Fruit fly (Drosophila melanogaster) whole organism, pupa: Measurements from ENCODE around the gene CG5196.

Source experiments
- CG10348 ChIP-seq: fragments of 200-800 bp; sonication (Bioruptor generic); IDR thresholded peaks from 2 replicates; pipeline ENCODE4 v1.3.6; 2022; ENCODE audit warnings: missing biosample characterization, missing genetic modification characterization
- CG12605 ChIP-seq: fragments of 200-800 bp; sonication (Bioruptor generic); IDR thresholded peaks from 2 replicates; pipeline ENCODE4 v1.3.6; 2022; ENCODE audit warnings: missing biosample characterization, missing genetic modification characterization
- CG13204 ChIP-seq: fragments of 200-800 bp; sonication (Bioruptor generic); optimal IDR thresholded peaks from 2 replicates; lab custom pipeline; 2018; ENCODE audit warnings: missing biosample characterization, mild to moderate bottlenecking, missing genetic modification characterization, moderate library complexity
- CG14655 ChIP-seq: fragments of 200-800 bp; sonication (Bioruptor generic); optimal IDR thresholded peaks from 3 replicates; lab custom pipeline; 2017; ENCODE audit warnings: mild to moderate bottlenecking, missing biosample characterization, missing genetic modification reagents, missing genetic modification characterization
- CG15710 ChIP-seq: fragments of 200-800 bp; sonication (Bioruptor generic); optimal IDR thresholded peaks from 2 replicates; lab custom pipeline; 2018; ENCODE audit warnings: missing biosample characterization, mild to moderate bottlenecking, missing genetic modification characterization, moderate library complexity
- CG17806 ChIP-seq: fragments of 200-800 bp; sonication (Bioruptor generic); optimal IDR thresholded peaks from 2 replicates; lab custom pipeline; 2018; ENCODE audit warnings: missing biosample characterization, mild to moderate bottlenecking, missing genetic modification characterization, moderate library complexity
- CG32121 ChIP-seq: fragments of 200-800 bp; sonication (Bioruptor generic); IDR thresholded peaks from 2 replicates; pipeline ENCODE4 v1.3.6; 2022; ENCODE audit warnings: missing biosample characterization, missing genetic modification characterization
- CG34367 ChIP-seq: fragments of 200-800 bp; sonication (Bioruptor generic); optimal IDR thresholded peaks from 2 replicates; lab custom pipeline; 2018; ENCODE audit warnings: missing biosample characterization, mild to moderate bottlenecking, missing genetic modification characterization
- CG4496 ChIP-seq: fragments of 200-800 bp; sonication (Bioruptor generic); IDR thresholded peaks from 3 replicates; pipeline ENCODE4 v1.3.6; 2022; ENCODE audit warnings: missing biosample characterization, missing genetic modification characterization
- CG8159 ChIP-seq: fragments of 200-800 bp; sonication (Bioruptor generic); optimal IDR thresholded peaks from 3 replicates; lab custom pipeline; 2018; ENCODE audit warnings: missing biosample characterization, mild to moderate bottlenecking, missing genetic modification characterization, moderate library complexity
- CG8301 ChIP-seq: fragments of 200-800 bp; sonication (Bioruptor generic); optimal IDR thresholded peaks from 2 replicates; lab custom pipeline; 2018; ENCODE audit warnings: missing biosample characterization, mild to moderate bottlenecking, missing genetic modification characterization
- CG9948 ChIP-seq: fragments of 200-800 bp; sonication (Bioruptor generic); optimal IDR thresholded peaks from 2 replicates; lab custom pipeline; 2018; ENCODE audit warnings: missing biosample characterization, mild to moderate bottlenecking, missing genetic modification characterization, moderate library complexity
- D1 ChIP-seq: fragments of 200-800 bp; sonication (Bioruptor generic); optimal IDR thresholded peaks from 2 replicates; lab custom pipeline; 2018; ENCODE audit warnings: missing biosample characterization, mild to moderate bottlenecking, missing genetic modification characterization, moderate library complexity
- EcR ChIP-seq: fragments of 200-800 bp; sonication (Bioruptor generic); optimal IDR thresholded peaks from 3 replicates; lab custom pipeline; 2019; ENCODE audit warnings: missing biosample characterization, missing genetic modification characterization, mild to moderate bottlenecking, moderate library complexity, missing genetic modification reagents
- Ets98B ChIP-seq: fragments of 200-800 bp; sonication (Bioruptor generic); IDR thresholded peaks from 2 replicates; pipeline ENCODE4 v1.3.6; 2022; ENCODE audit warnings: missing biosample characterization, missing genetic modification characterization
- Pif1A ChIP-seq: fragments of 200-800 bp; sonication (Bioruptor generic); optimal IDR thresholded peaks from 3 replicates; lab custom pipeline; 2016; ENCODE audit warnings: missing biosample characterization, missing genetic modification characterization
- Pif1B ChIP-seq: fragments of 200-800 bp; sonication (Bioruptor generic); optimal IDR thresholded peaks from 3 replicates; lab custom pipeline; 2016; ENCODE audit warnings: missing biosample characterization, missing genetic modification characterization
- Snoo ChIP-seq: fragments of 200-800 bp; sonication (Bioruptor generic); optimal IDR thresholded peaks from 3 replicates; lab custom pipeline; 2017; ENCODE audit warnings: missing biosample characterization, mild to moderate bottlenecking, missing genetic modification characterization, inconsistent platforms
- fd96Ca ChIP-seq: fragments of 200-800 bp; sonication (Bioruptor generic); IDR thresholded peaks from 3 replicates; pipeline ENCODE4 v1.3.6; 2022; ENCODE audit warnings: missing biosample characterization, missing genetic modification characterization
- gl ChIP-seq: fragments of 200-800 bp; sonication (Bioruptor generic); optimal IDR thresholded peaks from 2 replicates; lab custom pipeline; 2018; ENCODE audit warnings: missing biosample characterization, mild to moderate bottlenecking, missing genetic modification characterization
- rn ChIP-seq: fragments of 200-800 bp; sonication (Bioruptor generic); IDR thresholded peaks from 2 replicates; pipeline ENCODE4 v1.3.6; 2022; ENCODE audit warnings: missing biosample characterization, missing genetic modification characterization

CG5196 gene

DNA sequence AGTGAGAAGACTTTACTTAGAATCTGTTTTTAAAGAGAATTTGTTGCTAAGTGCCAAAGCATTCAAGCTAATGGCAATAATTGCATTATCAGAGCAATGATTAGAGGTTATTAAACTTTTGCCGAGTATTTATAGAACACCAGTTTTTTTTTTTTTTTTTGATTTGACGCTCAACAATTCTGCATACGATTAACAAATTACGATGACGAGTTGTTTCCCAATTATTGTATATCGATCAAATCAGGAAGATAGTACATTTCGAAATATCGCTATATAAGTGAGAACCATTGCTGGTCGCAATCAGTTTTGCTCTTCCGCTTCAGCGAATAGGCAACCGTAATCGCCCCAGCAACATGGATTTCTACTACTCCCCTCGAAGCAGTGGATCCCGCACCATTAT, 34.3 kb upstream of the CG5196 start, which contains the start of gene GstD4:
Gene GstD4, plus strand, starts transcription at position 301 of the 400 bp plus-strand sequence.
- TF ChIP-seq CG34367 (tag; lab: Kevin White, UChicago) (no peak), CG15710 (no peak), EcR (GFP tag; lab: Kevin White, UChicago) (peak; percentile 21), gl (tag; lab: Kevin White, UChicago) (no peak)

DNA sequence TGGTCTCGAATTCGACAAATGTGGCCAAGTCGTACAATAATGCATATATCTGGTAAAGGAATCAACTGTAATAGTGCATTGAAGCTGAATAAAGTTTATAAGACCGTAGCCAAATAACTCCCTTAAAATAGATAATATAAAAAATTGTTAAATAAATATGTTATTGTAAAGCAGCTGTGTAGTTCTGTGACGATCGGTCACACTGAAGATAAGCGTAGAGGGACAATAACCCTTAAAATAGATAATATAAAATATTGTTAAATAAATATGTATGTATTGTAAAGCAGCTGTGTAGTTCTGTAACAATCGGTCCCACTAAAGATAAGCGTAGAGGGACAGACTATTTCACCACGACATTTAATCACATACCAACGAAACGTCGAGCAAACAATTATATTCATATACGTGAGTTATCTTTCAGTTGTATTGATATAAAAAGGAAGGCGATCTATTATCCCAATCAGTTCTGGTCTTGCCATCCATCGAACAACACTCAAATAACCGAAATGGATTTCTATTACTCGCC, 32.8 kb upstream of the CG5196 start, which contains the start of gene GstD5:
Gene GstD5, plus strand, starts transcription at position 476 of the 526 bp plus-strand sequence.
- TF ChIP-seq EcR (GFP tag; lab: Kevin White, UChicago): peak; percentile 76
- TF ChIP-seq CG32121 (GFP tag; lab: Robert Waterston, UW): no peak

DNA sequence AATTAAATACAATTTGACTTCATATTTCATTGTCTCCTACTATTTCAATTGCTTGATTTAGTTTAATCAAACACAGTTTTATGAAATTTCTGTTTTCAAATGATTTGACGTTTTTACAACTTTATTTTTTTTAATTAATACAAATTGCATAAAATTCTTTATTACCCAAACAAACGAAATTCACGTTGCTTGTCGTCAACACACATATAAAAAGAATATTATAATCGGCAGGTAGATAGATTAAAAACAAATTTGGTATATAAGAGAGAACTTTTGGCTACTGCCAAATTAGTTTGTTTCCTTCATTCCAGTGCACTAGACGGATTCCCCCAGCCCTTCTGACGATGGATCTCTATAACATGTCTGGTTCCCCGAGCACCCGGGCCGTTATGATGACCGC, 31.3 kb upstream of the CG5196 start, which contains the start of gene GstD6:
Gene GstD6, plus strand, starts transcription at position 301 of the 400 bp plus-strand sequence.
- TF ChIP-seq EcR (GFP tag; lab: Kevin White, UChicago) (no peak), CG9948 (no peak), Pif1A (GFP tag; lab: Kevin White, UChicago) (no peak), Ets98B (GFP tag; lab: Robert Waterston, UW) (no peak), Snoo (tag; lab: Kevin White, UChicago) (no peak), CG10348 (no peak), CG14655 (no peak), rn (GFP tag; lab: Robert Waterston, UW) (no peak), CG13204 (no peak), CG8301 (tag; lab: Kevin White, UChicago) (no peak), gl (tag; lab: Kevin White, UChicago) (no peak), CG8159 (tag; lab: Kevin White, UChicago) (no peak), CG34367 (tag; lab: Kevin White, UChicago) (no peak), CG15710 (no peak), fd96Ca (GFP tag; lab: Robert Waterston, UW) (no peak)

DNA sequence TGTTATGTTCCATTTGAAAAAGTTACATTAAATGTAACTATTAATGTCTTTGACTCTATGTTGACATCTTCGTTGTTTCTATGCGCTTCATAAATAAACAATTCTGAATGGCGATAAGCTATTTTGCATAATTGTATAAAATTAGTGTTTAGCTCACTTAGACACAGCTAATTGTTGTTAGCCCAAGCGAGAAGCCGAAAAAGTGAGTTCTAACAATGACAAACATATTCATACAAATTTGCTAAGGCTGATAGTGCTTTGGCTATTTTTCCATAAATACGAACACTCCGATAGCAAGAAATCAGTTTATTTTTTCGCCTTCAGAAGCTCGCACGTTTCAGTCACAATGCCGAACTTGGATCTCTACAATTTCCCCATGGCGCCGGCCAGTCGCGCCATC, 29.9 kb upstream of the CG5196 start, which contains the start of gene GstD7:
Gene GstD7, plus strand, starts transcription at position 301 of the 400 bp plus-strand sequence.
- TF ChIP-seq CG4496 (GFP tag; lab: Robert Waterston, UW) (no peak), CG14655 (no peak), CG9948 (no peak), CG8301 (tag; lab: Kevin White, UChicago) (no peak), Snoo (tag; lab: Kevin White, UChicago) (no peak), Pif1A (GFP tag; lab: Kevin White, UChicago) (no peak), EcR (GFP tag; lab: Kevin White, UChicago) (no peak), D1 (tag; lab: Kevin White, UChicago) (no peak), CG17806 (tag; lab: Kevin White, UChicago) (no peak), rn (GFP tag; lab: Robert Waterston, UW) (no peak), CG34367 (tag; lab: Kevin White, UChicago) (no peak), CG8159 (tag; lab: Kevin White, UChicago) (no peak), gl (tag; lab: Kevin White, UChicago) (no peak)

DNA sequence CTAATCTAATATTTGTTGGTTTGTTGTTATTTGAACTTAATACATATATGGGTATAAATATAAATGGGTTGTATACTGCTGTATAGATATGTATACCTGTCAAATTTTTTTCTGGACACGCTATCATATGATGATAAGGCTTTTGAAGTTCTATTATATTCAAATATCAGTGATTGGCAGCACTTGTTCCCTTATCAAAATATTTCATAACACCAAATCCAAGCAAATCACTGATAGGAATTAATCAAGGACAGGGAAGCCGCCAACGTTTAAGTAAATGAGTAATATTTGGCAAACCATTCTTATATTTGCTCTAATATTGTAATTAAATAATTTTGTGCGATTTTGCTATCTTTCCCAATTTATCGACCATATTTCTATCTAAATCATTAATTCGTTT, 28.9 kb upstream of the CG5196 start:
- no peak for TF ChIP-seq CG12605 (GFP tag; lab: Robert Waterston, UW)
- TF ChIP-seq rn (GFP tag; lab: Robert Waterston, UW): no peak
- TF ChIP-seq gl (tag; lab: Kevin White, UChicago): no peak
- no peak for TF ChIP-seq CG8301 (tag; lab: Kevin White, UChicago)

DNA sequence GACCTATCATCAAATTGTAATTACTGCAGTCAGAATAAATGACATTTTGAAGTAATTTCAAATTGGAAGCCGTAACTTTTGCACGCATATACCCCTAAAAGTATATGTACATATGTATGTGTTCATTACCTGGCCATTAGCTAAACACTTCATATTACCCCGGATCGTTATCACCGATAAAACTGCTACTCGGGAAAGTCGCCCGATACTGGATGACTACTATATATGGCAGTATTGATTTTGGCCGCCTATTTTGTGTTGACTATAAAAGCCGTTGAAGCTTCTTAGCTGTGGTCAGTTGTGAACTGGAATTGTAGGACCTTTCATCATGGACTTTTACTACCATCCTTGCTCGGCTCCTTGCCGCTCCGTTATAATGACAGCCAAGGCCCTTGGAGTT, 28.4 kb upstream of the CG5196 start, which contains the start of gene GstD8:
Gene GstD8, plus strand, starts transcription at position 301 of the 400 bp plus-strand sequence.
- TF ChIP-seq CG15710 (no peak), CG9948 (no peak), CG12605 (GFP tag; lab: Robert Waterston, UW) (no peak), CG13204 (no peak), Snoo (tag; lab: Kevin White, UChicago) (no peak), CG8159 (tag; lab: Kevin White, UChicago) (no peak), CG34367 (tag; lab: Kevin White, UChicago) (no peak), CG8301 (tag; lab: Kevin White, UChicago) (no peak), D1 (tag; lab: Kevin White, UChicago) (no peak), rn (GFP tag; lab: Robert Waterston, UW) (no peak)
- TF ChIP-seq, all 21 proteins: peak for 0

DNA sequence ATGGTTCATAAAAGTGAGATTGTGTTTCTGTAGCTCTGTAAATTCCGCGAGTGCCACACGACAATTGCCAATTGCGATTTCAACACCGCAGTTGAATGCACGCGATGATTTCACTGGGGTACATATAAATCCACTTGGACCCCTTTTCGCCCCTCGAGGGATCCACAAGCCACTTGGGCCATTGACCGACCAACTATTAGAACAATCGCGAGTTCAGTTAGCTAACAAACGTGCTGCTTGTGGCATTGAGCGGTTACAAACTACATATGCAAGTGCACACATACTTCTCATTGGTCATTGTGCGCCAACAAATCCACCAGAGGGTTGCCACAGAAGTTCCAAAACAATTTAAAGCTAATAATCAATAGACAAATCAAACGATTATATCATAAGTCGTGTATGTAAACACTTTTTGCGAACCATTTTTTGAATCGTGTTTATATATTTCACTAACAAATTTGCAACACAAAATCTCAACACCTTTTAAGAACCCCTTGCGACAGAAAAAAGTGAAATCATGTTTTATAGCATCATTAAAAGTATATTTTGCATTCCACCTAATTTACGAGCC, 26.9 kb upstream of the CG5196 start:
- TF ChIP-seq CG17806 (tag; lab: Kevin White, UChicago) (no peak), EcR (GFP tag; lab: Kevin White, UChicago) (peak; percentile 58), fd96Ca (GFP tag; lab: Robert Waterston, UW) (no peak; the same call in 2 of the 3 replicates), CG10348 (no peak), Ets98B (GFP tag; lab: Robert Waterston, UW) (peak; percentile 55; the same call in 1 of the 2 replicates), CG14655 (peak; percentile 69), CG8159 (tag; lab: Kevin White, UChicago) (no peak), Pif1B (GFP tag; lab: Kevin White, UChicago) (no peak), CG15710 (no peak), CG32121 (GFP tag; lab: Robert Waterston, UW) (peak; percentile 58; the same call in 1 of the 2 replicates), rn (GFP tag; lab: Robert Waterston, UW) (no peak), D1 (tag; lab: Kevin White, UChicago) (no peak), CG34367 (tag; lab: Kevin White, UChicago) (no peak), CG13204 (no peak), CG12605 (GFP tag; lab: Robert Waterston, UW) (no peak; the same call in 1 of the 2 replicates), Snoo (tag; lab: Kevin White, UChicago) (no peak), CG4496 (GFP tag; lab: Robert Waterston, UW) (peak; percentile 67), Pif1A (GFP tag; lab: Kevin White, UChicago) (no peak), gl (tag; lab: Kevin White, UChicago) (no peak), CG9948 (no peak), CG8301 (tag; lab: Kevin White, UChicago) (peak; percentile 73)
- TF ChIP-seq, all 21 proteins: peak for 6
